Worm (Caenorhabditis elegans) whole organism, L3 larva: ENCODE measurements around the gene M04C3.5.

ENCODE experiments used
- R02D3.7 ChIP-seq: fragments of 150-350 bp; optimal IDR thresholded peaks from 2 replicates; lab custom pipeline; 2014; ENCODE audit warnings: missing biosample characterization, missing genetic modification characterization
- ZK546.5 ChIP-seq: sonication (generic microtip); optimal IDR thresholded peaks from 2 replicates; lab custom pipeline; 2017; ENCODE audit warnings: missing biosample characterization, missing genetic modification characterization
- ama-1 ChIP-seq: fragments of 150-350 bp; optimal IDR thresholded peaks from 2 replicates; lab custom pipeline; 2018
- ceh-16 ChIP-seq: sonication (generic microtip); optimal IDR thresholded peaks from 2 replicates; lab custom pipeline; 2017; ENCODE audit warnings: missing biosample characterization, missing genetic modification characterization
- ceh-9 ChIP-seq: sonication (generic microtip); optimal IDR thresholded peaks from 2 replicates; lab custom pipeline; 2018; ENCODE audit warnings: missing biosample characterization, missing genetic modification characterization
- daf-12 ChIP-seq: fragments of 150-350 bp; optimal IDR thresholded peaks from 2 replicates; lab custom pipeline; 2014; ENCODE audit warnings: missing biosample characterization, missing genetic modification reagents, missing genetic modification characterization
- egl-5 ChIP-seq: fragments of 150-350 bp; optimal IDR thresholded peaks from 2 replicates; lab custom pipeline; 2017; ENCODE audit warnings: missing biosample characterization, missing genetic modification reagents, missing genetic modification characterization, inconsistent platforms
- elt-2 ChIP-seq: sonication (generic microtip); optimal IDR thresholded peaks from 2 replicates; lab custom pipeline; 2016; ENCODE audit warnings: missing genetic modification reagents, mild to moderate bottlenecking, missing genetic modification characterization, missing compliant biosample characterization
- eor-1 ChIP-seq, 2 experiments: fragments of 150-350 bp; optimal IDR thresholded peaks; 2 replicates each; lab custom pipeline; 2014 to 2018; ENCODE audit warnings: missing biosample characterization in 2 of 2, missing genetic modification characterization in 2 of 2
- fkh-10 ChIP-seq: sonication (generic microtip); optimal IDR thresholded peaks from 2 replicates; lab custom pipeline; 2017; ENCODE audit warnings: missing biosample characterization, missing genetic modification reagents, missing genetic modification characterization
- hmg-11 ChIP-seq: sonication (generic microtip); optimal IDR thresholded peaks from 2 replicates; lab custom pipeline; 2016; ENCODE audit warnings: missing genetic modification characterization, missing compliant biosample characterization
- jun-1 ChIP-seq: fragments of 150-350 bp; optimal IDR thresholded peaks from 2 replicates; lab custom pipeline; 2014; ENCODE audit warnings: missing biosample characterization, missing genetic modification reagents, missing genetic modification characterization
- lin-39 ChIP-seq: fragments of 150-350 bp; optimal IDR thresholded peaks from 2 replicates; lab custom pipeline; 2018; ENCODE audit warnings: missing biosample characterization, missing genetic modification reagents, missing genetic modification characterization
- lsy-12 ChIP-seq: sonication (generic microtip); optimal IDR thresholded peaks from 2 replicates; lab custom pipeline; 2016; ENCODE audit warnings: mild to moderate bottlenecking, missing genetic modification characterization, missing compliant biosample characterization
- mdl-1 ChIP-seq: fragments of 150-350 bp; optimal IDR thresholded peaks from 2 replicates; lab custom pipeline; 2014; ENCODE audit warnings: missing biosample characterization, missing genetic modification characterization
- mml-1 ChIP-seq: fragments of 150-350 bp; sonication (generic microtip); optimal IDR thresholded peaks from 3 replicates; lab custom pipeline; 2014; ENCODE audit warnings: missing biosample characterization, missing genetic modification characterization
- nfya-1 ChIP-seq: sonication (generic microtip); optimal IDR thresholded peaks from 2 replicates; lab custom pipeline; 2017; ENCODE audit warnings: missing genetic modification characterization, mild to moderate bottlenecking, missing compliant biosample characterization, antibody characterized with exemption, moderate library complexity; ENCODE audit not compliant: insufficient read depth
- nhr-11 ChIP-seq: fragments of 150-350 bp; optimal IDR thresholded peaks from 2 replicates; lab custom pipeline; 2014; ENCODE audit warnings: missing biosample characterization, missing genetic modification characterization
- nhr-12 ChIP-seq: fragments of 150-350 bp; optimal IDR thresholded peaks from 2 replicates; lab custom pipeline; 2014; ENCODE audit warnings: missing biosample characterization, missing genetic modification characterization
- nhr-23 ChIP-seq: fragments of 150-350 bp; optimal IDR thresholded peaks from 2 replicates; lab custom pipeline; 2014; ENCODE audit warnings: missing biosample characterization, missing genetic modification reagents, missing genetic modification characterization
- nhr-237 ChIP-seq: fragments of 150-350 bp; optimal IDR thresholded peaks from 2 replicates; lab custom pipeline; 2014; ENCODE audit warnings: missing biosample characterization, missing genetic modification characterization
- nhr-28 ChIP-seq: fragments of 150-350 bp; optimal IDR thresholded peaks from 2 replicates; lab custom pipeline; 2014; ENCODE audit warnings: missing biosample characterization, missing genetic modification characterization
- nhr-76 ChIP-seq: fragments of 150-350 bp; sonication (generic microtip); optimal IDR thresholded peaks from 5 replicates; lab custom pipeline; 2014; ENCODE audit warnings: missing biosample characterization, missing genetic modification characterization
- pha-4 ChIP-seq: fragments of 150-350 bp; optimal IDR thresholded peaks from 2 replicates; lab custom pipeline; 2014; ENCODE audit warnings: missing biosample characterization, missing genetic modification reagents, missing genetic modification characterization
- pqm-1 ChIP-seq: fragments of 150-350 bp; optimal IDR thresholded peaks from 2 replicates; lab custom pipeline; 2017; ENCODE audit warnings: missing biosample characterization, missing genetic modification characterization, inconsistent platforms
- sea-2 ChIP-seq: fragments of 150-350 bp; sonication (generic microtip); optimal IDR thresholded peaks from 4 replicates; lab custom pipeline; 2014; ENCODE audit warnings: missing biosample characterization, missing genetic modification reagents, missing genetic modification characterization
- skn-1 ChIP-seq: fragments of 150-350 bp; optimal IDR thresholded peaks from 2 replicates; lab custom pipeline; 2014; ENCODE audit warnings: missing biosample characterization, missing genetic modification characterization
- snpc-4 ChIP-seq: fragments of 150-350 bp; optimal IDR thresholded peaks from 2 replicates; lab custom pipeline; 2014; ENCODE audit warnings: missing biosample characterization, missing genetic modification characterization
- tbx-2 ChIP-seq: sonication (generic microtip); optimal IDR thresholded peaks from 2 replicates; lab custom pipeline; 2016; ENCODE audit warnings: mild to moderate bottlenecking, missing genetic modification characterization, missing compliant biosample characterization
- unc-39 ChIP-seq: sonication (generic microtip); optimal IDR thresholded peaks from 4 replicates; lab custom pipeline; 2017; ENCODE audit warnings: missing biosample characterization, missing genetic modification characterization
- unc-62 ChIP-seq: fragments of 150-350 bp; sonication (generic microtip); optimal IDR thresholded peaks from 4 replicates; lab custom pipeline; 2014; ENCODE audit warnings: missing biosample characterization, missing genetic modification reagents, missing genetic modification characterization
- ztf-4 ChIP-seq: fragments of 150-350 bp; optimal IDR thresholded peaks from 2 replicates; lab custom pipeline; 2014; ENCODE audit warnings: missing biosample characterization, missing genetic modification characterization

The M04C3.5 gene

ce11 chrV:19455650-19456049, 6.1 kb downstream of the M04C3.5 start, which contains the start of the genes Y43F8B.13 and Y43F8B.14:
Gene Y43F8B.13 (plus strand): TSS chrV:19455950.
Gene Y43F8B.14 (minus strand): TSS chrV:19455971.
- TF ChIP-seq elt-2 (tag; lab: Kevin White, UChicago) (peak; percentile 4), skn-1 (tag; lab: Kevin White, UChicago) (no peak)

- TF ChIP-seq nfya-1 (no peak), elt-2 (tag; lab: Kevin White, UChicago) (peak; percentile 14)
Observed at ce11 chrV:19457120-19457519, 7.6 kb downstream of the M04C3.5 start, which contains the start of gene Y43F8B.24. Gene Y43F8B.24 (plus strand): TSS chrV:19457420.

- peak; percentile 8 for TF ChIP-seq pqm-1 (tag; lab: Kevin White, UChicago)
- TF ChIP-seq elt-2 (tag; lab: Kevin White, UChicago) = peak; percentile 56
Observed at ce11 chrV:19459501-19459900, 10.0 kb downstream of the M04C3.5 start.

- TF ChIP-seq pha-4 (tag; lab: Kevin White, UChicago) (no peak), nhr-28 (tag; lab: Kevin White, UChicago) (no peak), pqm-1 (tag; lab: Kevin White, UChicago) (no peak), eor-1 (tag; optimal IDR thresholded peaks at IDR 0.05; lab: Kevin White, UChicago) (no peak), ama-1 (no peak), ZK546.5 (tag; lab: Kevin White, UChicago) (no peak), fkh-10 (no peak), nhr-23 (tag; lab: Kevin White, UChicago) (no peak), nhr-237 (tag; lab: Kevin White, UChicago) (no peak), ceh-9 (tag; lab: Kevin White, UChicago) (no peak), lsy-12 (tag; lab: Kevin White, UChicago) (no peak), ceh-16 (no peak)
Observed at ce11 chrV:19462020-19462419, 12.5 kb downstream of the M04C3.5 start, which contains the start of gene Y43F8B.15. Gene Y43F8B.15 (minus strand): TSS chrV:19462120.

- TF ChIP-seq nhr-12 (tag; lab: Kevin White, UChicago) (no peak), nhr-76 (tag; lab: Kevin White, UChicago) (no peak), eor-1 (tag; optimal IDR thresholded peaks at IDR 0.05; lab: Kevin White, UChicago) (no peak), snpc-4 (tag; lab: Kevin White, UChicago) (no peak), tbx-2 (no peak), mml-1 (tag; lab: Kevin White, UChicago) (no peak), ceh-9 (tag; lab: Kevin White, UChicago) (no peak), nhr-237 (tag; lab: Kevin White, UChicago) (no peak), ama-1 (no peak), mdl-1 (no peak), hmg-11 (tag; lab: Kevin White, UChicago) (no peak), pqm-1 (tag; lab: Kevin White, UChicago) (no peak), skn-1 (tag; lab: Kevin White, UChicago) (no peak), unc-39 (tag; lab: Kevin White, UChicago) (no peak), sea-2 (GFP tag; lab: Kevin White, UChicago) (no peak), R02D3.7 (no peak), nhr-11 (tag; lab: Kevin White, UChicago) (no peak), ztf-4 (no peak), lin-39 (tag; lab: Kevin White, UChicago) (no peak)
Observed at ce11 chrV:19462612-19463011, 13.1 kb downstream of the M04C3.5 start, which contains the start of gene Y43F8B.25. Gene Y43F8B.25 (plus strand): TSS chrV:19462912.

- TF ChIP-seq unc-39 (tag; lab: Kevin White, UChicago) (no peak), jun-1 (tag; lab: Kevin White, UChicago) (peak; percentile 41), egl-5 (tag; lab: Kevin White, UChicago) (no peak), lin-39 (tag; lab: Kevin White, UChicago) (no peak), hmg-11 (tag; lab: Kevin White, UChicago) (no peak), elt-2 (tag; lab: Kevin White, UChicago) (peak; percentile 81), mdl-1 (no peak), ztf-4 (no peak), nhr-23 (tag; lab: Kevin White, UChicago) (no peak), daf-12 (tag; lab: Kevin White, UChicago) (no peak), unc-62 (GFP tag; lab: Kevin White, UChicago) (no peak), pha-4 (tag; lab: Kevin White, UChicago) (peak; percentile 52), pqm-1 (tag; lab: Kevin White, UChicago) (peak; percentile 63)
- TF ChIP-seq, all 47 proteins: peak for 4
Observed at ce11 chrV:19467574-19467973, 18.0 kb downstream of the M04C3.5 start, which contains the start of gene Y43F8B.23. Gene Y43F8B.23 (minus strand): TSS chrV:19467648.
